Worm (Caenorhabditis elegans): ENCODE results near the gene Y66H1A.8.

ce11 chrIV:443622-444021, 11.1 kb downstream of the Y66H1A.8 start, which contains the start of gene mrpl-55:
- TF ChIP-seq flt-1 (GFP tag; IDR thresholded peaks at IDR 0.05) (no peak; the same call in 1 of the 2 replicates), tab-1 (GFP tag; IDR thresholded peaks at IDR 0.05) (no peak), ztf-23 (GFP tag; IDR thresholded peaks at IDR 0.05) (0 out of 2 replicates have a peak, but pooled peaks have one; percentile 36), cog-1 (tag; optimal IDR thresholded peaks at IDR 0.05) (peak; percentile 70), klf-2 (GFP tag; conservative IDR thresholded peaks at IDR 0.05) (no peak), T22C8.4 (GFP tag; IDR thresholded peaks at IDR 0.05) (no peak; the same call in 1 of the 2 replicates), ztf-29 (GFP tag; IDR thresholded peaks at IDR 0.05) (no peak), ref-1 (GFP tag; conservative IDR thresholded peaks at IDR 0.05) (no peak), med-1 (GFP tag; optimal IDR thresholded peaks at IDR 0.05; ENCODE audit: insufficient read depth) (no peak)

All from whole organism, midembryonic.